Worm (Caenorhabditis elegans) whole organism, young adult: ENCODE data around the gene prp-18.

Experiments
- F23B12.7 ChIP-seq: sonication (generic microtip); optimal IDR thresholded peaks from 2 replicates; lab custom pipeline; 2017; ENCODE audit warnings: missing genetic modification characterization, mild to moderate bottlenecking, missing compliant biosample characterization, antibody characterized with exemption, moderate library complexity; ENCODE audit not compliant: insufficient read depth
- F39B2.1 ChIP-seq: fragments of 200-800 bp; sonication (Bioruptor generic); IDR thresholded peaks from 2 replicates; pipeline ENCODE4 v1.3.6; 2022; ENCODE audit warnings: missing genetic modification reagents, missing genetic modification characterization, missing compliant biosample characterization
- Y53G8AR.9 ChIP-seq: fragments of 200-800 bp; sonication (Bioruptor generic); conservative IDR thresholded peaks from 2 replicates; pipeline ENCODE4 v1.3.6; 2022; ENCODE audit warnings: missing genetic modification reagents, missing genetic modification characterization, missing compliant biosample characterization
- aptf-2 ChIP-seq: fragments of 200-800 bp; sonication (Bioruptor generic); conservative IDR thresholded peaks from 2 replicates; pipeline ENCODE4 v1.3.6; 2022; ENCODE audit warnings: missing genetic modification reagents, missing genetic modification characterization, missing compliant biosample characterization
- mcd-1 ChIP-seq: fragments of 200-800 bp; sonication (Bioruptor generic); IDR thresholded peaks from 2 replicates; pipeline ENCODE4 v1.3.6; 2022; ENCODE audit warnings: missing genetic modification reagents, missing genetic modification characterization, missing compliant biosample characterization
- nhr-120 ChIP-seq: fragments of 200-800 bp; sonication (Bioruptor generic); IDR thresholded peaks from 2 replicates; pipeline ENCODE4 v1.3.6; 2022; ENCODE audit warnings: missing genetic modification characterization, missing compliant biosample characterization

DNA sequence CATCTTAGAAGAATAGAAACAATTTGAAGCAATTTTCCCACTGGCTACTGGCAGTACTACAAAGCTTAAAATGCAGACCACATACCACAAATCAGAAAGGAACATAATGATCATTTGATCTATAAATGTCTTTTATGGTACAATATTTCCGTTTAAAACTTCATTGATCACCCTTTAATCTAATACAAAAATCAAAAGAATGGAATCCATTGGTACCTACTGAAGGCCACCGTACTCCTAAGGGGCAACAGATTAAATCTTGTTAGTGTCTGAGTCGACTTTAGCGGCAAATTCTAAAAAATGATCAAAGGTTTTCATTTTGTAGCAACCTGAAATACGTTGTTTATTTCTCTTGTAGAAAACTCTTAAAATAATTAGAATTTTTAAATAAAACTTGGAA is 12.0 kb downstream of the prp-18 start:
- TF ChIP-seq aptf-2 = no peak
- TF ChIP-seq Y53G8AR.9 (GFP tag; lab: Robert Waterston, UW) = no peak
- TF ChIP-seq F23B12.7 (tag; lab: Kevin White, UChicago) = no peak
- TF ChIP-seq mcd-1 (GFP tag; lab: Robert Waterston, UW) = no peak
- TF ChIP-seq F39B2.1 (GFP tag; lab: Robert Waterston, UW) = no peak
- no peak for TF ChIP-seq nhr-120 (GFP tag; lab: Robert Waterston, UW)
